Worm (Caenorhabditis elegans) whole organism, L1 larva: ENCODE results near the gene C34F11.2.

Source experiments
- alr-1 ChIP-seq: fragments of 200-800 bp; sonication (Bioruptor generic); optimal IDR thresholded peaks from 2 replicates; lab custom pipeline; 2018; ENCODE audit warnings: borderline replicate concordance, mild to moderate bottlenecking, missing genetic modification characterization, missing compliant biosample characterization
- ama-1 ChIP-seq: fragments of 150-350 bp; optimal IDR thresholded peaks from 2 replicates; lab custom pipeline; 2014
- ceh-82 ChIP-seq, 3 experiments: fragments of 150-350 bp in 1 of 3; sonication (generic microtip) in 2 of 3; optimal IDR thresholded peaks; 2 replicates each; lab custom pipeline; 2014 to 2017; ENCODE audit warnings: missing biosample characterization in 3 of 3, missing genetic modification characterization in 3 of 3
- dpl-1 ChIP-seq, 3 experiments: fragments of 150-350 bp in 2 of 3; sonication (generic microtip) in 1 of 3; optimal IDR thresholded peaks; 2 replicates each; lab custom pipeline; 2014 to 2017; ENCODE audit warnings: missing biosample characterization in 3 of 3, missing genetic modification characterization in 3 of 3, missing genetic modification reagents in 3 of 3
- egl-27 ChIP-seq, 2 experiments: fragments of 150-350 bp in 1 of 2; sonication (generic microtip); optimal IDR thresholded peaks; 3 replicates each; lab custom pipeline; 2017 to 2018; ENCODE audit warnings: missing biosample characterization in 2 of 2, missing genetic modification characterization in 2 of 2, missing genetic modification reagents in 2 of 2
- fos-1 ChIP-seq: fragments of 150-350 bp; optimal IDR thresholded peaks from 2 replicates; lab custom pipeline; 2014; ENCODE audit warnings: missing biosample characterization, missing genetic modification characterization
- lir-3 ChIP-seq: sonication (generic microtip); optimal IDR thresholded peaks from 2 replicates; lab custom pipeline; 2016; ENCODE audit warnings: mild to moderate bottlenecking, missing genetic modification characterization, moderate library complexity, missing compliant biosample characterization; ENCODE audit not compliant: poor library complexity
- lsy-2 ChIP-seq, 2 experiments: fragments of 150-350 bp; optimal IDR thresholded peaks; 2 replicates each; lab custom pipeline; 2014; ENCODE audit warnings: missing biosample characterization in 2 of 2, missing genetic modification characterization in 2 of 2
- mep-1 ChIP-seq: fragments of 150-350 bp; optimal IDR thresholded peaks from 2 replicates; lab custom pipeline; 2014; ENCODE audit warnings: missing biosample characterization, missing genetic modification characterization
- nhr-28 ChIP-seq: fragments of 150-350 bp; optimal IDR thresholded peaks from 2 replicates; lab custom pipeline; 2014; ENCODE audit warnings: missing biosample characterization, missing genetic modification characterization
- rnt-1 ChIP-seq: sonication (generic microtip); optimal IDR thresholded peaks from 2 replicates; lab custom pipeline; 2016; ENCODE audit warnings: mild to moderate bottlenecking, missing genetic modification characterization, moderate library complexity, missing compliant biosample characterization
- snpc-4 ChIP-seq: fragments of 150-350 bp; optimal IDR thresholded peaks from 2 replicates; lab custom pipeline; 2014; ENCODE audit warnings: missing biosample characterization, missing genetic modification characterization
- unc-30 ChIP-seq: sonication (generic microtip); optimal IDR thresholded peaks from 2 replicates; lab custom pipeline; 2017; ENCODE audit warnings: missing biosample characterization, missing genetic modification characterization
- zag-1 ChIP-seq: fragments of 150-350 bp; optimal IDR thresholded peaks from 2 replicates; lab custom pipeline; 2014; ENCODE audit warnings: missing biosample characterization, missing genetic modification characterization

DNA sequence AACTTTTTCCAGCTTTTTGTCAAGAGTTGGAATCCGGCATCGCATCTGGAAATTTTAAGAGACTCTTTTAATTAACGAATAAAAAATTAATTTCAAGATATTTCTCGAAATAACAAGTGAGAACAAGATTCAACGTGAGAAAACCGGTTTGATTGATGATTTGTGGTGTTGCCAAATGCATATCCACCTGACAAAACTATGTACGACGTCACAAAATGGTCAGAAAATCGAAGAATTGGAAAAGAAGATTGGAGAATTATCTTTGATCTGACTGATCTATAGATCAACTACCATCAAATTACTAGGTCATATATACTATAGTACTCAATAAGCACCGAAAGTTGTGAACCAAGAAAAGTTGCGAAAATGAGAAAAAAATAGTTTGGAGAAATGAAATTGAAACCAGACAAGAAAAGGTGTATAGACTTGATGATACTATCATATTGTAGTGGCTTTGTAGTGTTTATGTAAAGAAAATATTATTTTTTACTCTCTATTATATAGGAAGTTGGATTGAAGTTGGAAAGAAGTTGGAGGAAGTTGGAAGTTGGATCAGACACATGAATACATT is 34.8 kb downstream of the C34F11.2 start, which contains the start of gene ptr-6:
- TF ChIP-seq mep-1 (no peak), ama-1 (no peak), alr-1 (no peak), nhr-28 (no peak), unc-30 (tag; lab: Kevin White, UChicago) (no peak), fos-1 (no peak), rnt-1 (tag; lab: Kevin White, UChicago) (no peak), zag-1 (tag; lab: Kevin White, UChicago) (no peak), dpl-1 (GFP tag; optimal IDR thresholded peaks at IDR 0.05; lab: Kevin White, UChicago) (no peak), egl-27 (tag; optimal IDR thresholded peaks at IDR 0.05; lab: Kevin White, UChicago) (no peak), snpc-4 (tag; lab: Kevin White, UChicago) (no peak), lir-3 (tag; lab: Kevin White, UChicago) (no peak), lsy-2 (tag; optimal IDR thresholded peaks at IDR 0.05; lab: Kevin White, UChicago) (peak in 1 of 2 experiments; percentile 42), ceh-82 (tag; optimal IDR thresholded peaks at IDR 0.05; lab: Kevin White, UChicago) (no peak)
